Worm (Caenorhabditis elegans) whole organism, mixed stage, embryonic: Measurements from ENCODE around the gene gst-36.

Experiments
- M03D4.4 ChIP-seq: sonication (generic microtip); optimal IDR thresholded peaks from 2 replicates; lab custom pipeline; 2017; ENCODE audit warnings: mild to moderate bottlenecking, missing genetic modification characterization, missing compliant biosample characterization
- bed-3 ChIP-seq: fragments of 200-800 bp; sonication (Bioruptor generic); optimal IDR thresholded peaks from 3 replicates; lab custom pipeline; 2018; ENCODE audit warnings: mild to moderate bottlenecking, missing genetic modification characterization, moderate library complexity, missing compliant biosample characterization
- blmp-1 ChIP-seq: fragments of 150-350 bp; optimal IDR thresholded peaks from 2 replicates; lab custom pipeline; 2014; ENCODE audit warnings: missing biosample characterization, missing genetic modification characterization
- ceh-39 ChIP-seq: fragments of 150-350 bp; optimal IDR thresholded peaks from 2 replicates; lab custom pipeline; 2014; ENCODE audit warnings: missing biosample characterization, missing genetic modification characterization
- ceh-43 ChIP-seq: fragments of 200-800 bp; sonication (Bioruptor generic); optimal IDR thresholded peaks from 2 replicates; lab custom pipeline; 2018; ENCODE audit warnings: mild to moderate bottlenecking, missing genetic modification characterization, moderate library complexity, missing compliant biosample characterization
- ceh-83 ChIP-seq: fragments of 200-800 bp; sonication (Bioruptor generic); optimal IDR thresholded peaks from 2 replicates; lab custom pipeline; 2018; ENCODE audit warnings: mild to moderate bottlenecking, missing genetic modification characterization, missing compliant biosample characterization
- ces-1 ChIP-seq: fragments of 150-350 bp; optimal IDR thresholded peaks from 2 replicates; lab custom pipeline; 2014; ENCODE audit warnings: missing biosample characterization, missing genetic modification reagents, missing genetic modification characterization
- cnd-1 ChIP-seq: fragments of 200-800 bp; sonication (Bioruptor generic); optimal IDR thresholded peaks from 2 replicates; lab custom pipeline; 2018; ENCODE audit warnings: mild to moderate bottlenecking, missing genetic modification characterization, missing compliant biosample characterization
- elt-1 ChIP-seq: sonication (generic microtip); optimal IDR thresholded peaks from 2 replicates; lab custom pipeline; 2017; ENCODE audit warnings: missing genetic modification characterization, mild to moderate bottlenecking, missing compliant biosample characterization, antibody characterized with exemption, moderate library complexity, borderline replicate concordance; ENCODE audit not compliant: insufficient read depth
- elt-3 ChIP-seq: fragments of 150-350 bp; optimal IDR thresholded peaks from 2 replicates; lab custom pipeline; 2014; ENCODE audit warnings: missing biosample characterization, missing genetic modification characterization
- flh-1 ChIP-seq: fragments of 200-800 bp; sonication (Bioruptor generic); optimal IDR thresholded peaks from 2 replicates; lab custom pipeline; 2018; ENCODE audit warnings: mild to moderate bottlenecking, missing genetic modification characterization, moderate library complexity, missing compliant biosample characterization
- ham-2 ChIP-seq: fragments of 200-800 bp; sonication (Bioruptor generic); optimal IDR thresholded peaks from 2 replicates; lab custom pipeline; 2018; ENCODE audit warnings: mild to moderate bottlenecking, missing genetic modification characterization, missing compliant biosample characterization
- hlh-1 ChIP-seq: fragments of 150-350 bp; optimal IDR thresholded peaks from 2 replicates; lab custom pipeline; 2014; ENCODE audit warnings: missing biosample characterization, missing genetic modification reagents, missing genetic modification characterization
- lin-13 ChIP-seq: fragments of 150-350 bp; optimal IDR thresholded peaks from 2 replicates; lab custom pipeline; 2014; ENCODE audit warnings: missing biosample characterization, missing genetic modification characterization
- lin-32 ChIP-seq: fragments of 200-800 bp; sonication (Bioruptor generic); optimal IDR thresholded peaks from 2 replicates; lab custom pipeline; 2018; ENCODE audit warnings: mild to moderate bottlenecking, missing genetic modification characterization, missing compliant biosample characterization
- lsy-2 ChIP-seq: fragments of 150-350 bp; optimal IDR thresholded peaks from 2 replicates; lab custom pipeline; 2014; ENCODE audit warnings: missing biosample characterization, missing genetic modification characterization
- mab-5 ChIP-seq: fragments of 150-350 bp; optimal IDR thresholded peaks from 2 replicates; lab custom pipeline; 2014; ENCODE audit warnings: missing biosample characterization, missing genetic modification characterization
- mep-1 ChIP-seq: fragments of 150-350 bp; optimal IDR thresholded peaks from 2 replicates; lab custom pipeline; 2017; ENCODE audit warnings: missing biosample characterization, missing genetic modification reagents, missing genetic modification characterization, inconsistent platforms
- mls-2 ChIP-seq: sonication (generic microtip); optimal IDR thresholded peaks from 2 replicates; lab custom pipeline; 2016; ENCODE audit warnings: mild to moderate bottlenecking, missing genetic modification characterization, moderate library complexity, missing compliant biosample characterization
- nhr-12 ChIP-seq: fragments of 150-350 bp; optimal IDR thresholded peaks from 2 replicates; lab custom pipeline; 2014; ENCODE audit warnings: missing biosample characterization, missing genetic modification characterization
- nhr-2 ChIP-seq: fragments of 150-350 bp; optimal IDR thresholded peaks from 2 replicates; lab custom pipeline; 2014; ENCODE audit warnings: missing biosample characterization, missing genetic modification characterization
- nhr-237 ChIP-seq: fragments of 150-350 bp; optimal IDR thresholded peaks from 2 replicates; lab custom pipeline; 2014; ENCODE audit warnings: missing biosample characterization, missing genetic modification characterization
- nhr-28 ChIP-seq: fragments of 150-350 bp; optimal IDR thresholded peaks from 2 replicates; lab custom pipeline; 2014; ENCODE audit warnings: missing biosample characterization, missing genetic modification characterization
- nhr-76 ChIP-seq: sonication (generic microtip); optimal IDR thresholded peaks from 2 replicates; lab custom pipeline; 2017; ENCODE audit warnings: missing biosample characterization, missing genetic modification characterization
- sem-2 ChIP-seq: fragments of 200-800 bp; sonication (Bioruptor generic); optimal IDR thresholded peaks from 2 replicates; lab custom pipeline; 2018; ENCODE audit warnings: mild to moderate bottlenecking, missing genetic modification characterization, missing compliant biosample characterization
- snpc-4 ChIP-seq: fragments of 150-350 bp; optimal IDR thresholded peaks from 2 replicates; lab custom pipeline; 2014; ENCODE audit warnings: missing biosample characterization, missing genetic modification characterization
- sptf-1 ChIP-seq: sonication (generic microtip); optimal IDR thresholded peaks from 2 replicates; lab custom pipeline; 2017; ENCODE audit warnings: mild to moderate bottlenecking, missing genetic modification characterization, moderate library complexity, missing compliant biosample characterization
- tbx-8 ChIP-seq: fragments of 200-800 bp; sonication (Bioruptor generic); optimal IDR thresholded peaks from 2 replicates; lab custom pipeline; 2018; ENCODE audit warnings: mild to moderate bottlenecking, missing genetic modification characterization, moderate library complexity, missing compliant biosample characterization
- unc-120 ChIP-seq: sonication (generic microtip); optimal IDR thresholded peaks from 2 replicates; lab custom pipeline; 2017; ENCODE audit warnings: missing genetic modification characterization, missing compliant biosample characterization; ENCODE audit not compliant: poor library complexity, severe bottlenecking
- unc-39 ChIP-seq: fragments of 150-350 bp; optimal IDR thresholded peaks from 2 replicates; lab custom pipeline; 2014; ENCODE audit warnings: missing biosample characterization, missing genetic modification characterization
- unc-62 ChIP-seq: fragments of 150-350 bp; optimal IDR thresholded peaks from 2 replicates; lab custom pipeline; 2014; ENCODE audit warnings: missing biosample characterization, missing genetic modification reagents, missing genetic modification characterization
- zip-8 ChIP-seq: fragments of 150-350 bp; optimal IDR thresholded peaks from 2 replicates; lab custom pipeline; 2014; ENCODE audit warnings: missing biosample characterization, missing genetic modification characterization
- ztf-11 ChIP-seq: fragments of 150-350 bp; optimal IDR thresholded peaks from 2 replicates; lab custom pipeline; 2014; ENCODE audit warnings: missing biosample characterization, missing genetic modification characterization

The gst-36 gene

ce11 chrX:9883837-9884324 is 21.1 kb upstream of the gst-36 start, which contains the start of gene mrp-4:
TSS of gene mrp-4 (plus strand) at chrX:9884274.
- TF ChIP-seq ceh-43 (GFP tag; lab: Kevin White, UChicago), result no peak
- TF ChIP-seq lin-32, result no peak
- no peak for TF ChIP-seq snpc-4 (tag; lab: Kevin White, UChicago)
- no peak for TF ChIP-seq lsy-2 (tag; lab: Kevin White, UChicago)
- TF ChIP-seq nhr-28 (tag; lab: Kevin White, UChicago), result no peak
- TF ChIP-seq mab-5 (tag; lab: Kevin White, UChicago), result no peak
- TF ChIP-seq ham-2 (GFP tag; lab: Kevin White, UChicago), result no peak
- no peak for TF ChIP-seq elt-3 (tag; lab: Kevin White, UChicago)
- TF ChIP-seq bed-3 (GFP tag; lab: Kevin White, UChicago), result no peak
- TF ChIP-seq sem-2 (GFP tag; lab: Kevin White, UChicago), result no peak

- no peak for TF ChIP-seq mab-5 (tag; lab: Kevin White, UChicago)
- no peak for TF ChIP-seq lsy-2 (tag; lab: Kevin White, UChicago)
- TF ChIP-seq lin-13 (tag; lab: Kevin White, UChicago), result no peak
- TF ChIP-seq nhr-28 (tag; lab: Kevin White, UChicago), result no peak
- TF ChIP-seq elt-3 (tag; lab: Kevin White, UChicago), result no peak
- TF ChIP-seq cnd-1 (tag; lab: Kevin White, UChicago), result no peak
- no peak for TF ChIP-seq flh-1
- TF ChIP-seq ztf-11, result no peak
Observed at ce11 chrX:9882572-9882971, 19.8 kb upstream of the gst-36 start.

- TF ChIP-seq bed-3 (GFP tag; lab: Kevin White, UChicago), result no peak
- TF ChIP-seq mls-2 (tag; lab: Kevin White, UChicago), result no peak
- TF ChIP-seq M03D4.4 (tag; lab: Kevin White, UChicago), result no peak
- TF ChIP-seq nhr-76 (tag; lab: Kevin White, UChicago), result no peak
- TF ChIP-seq nhr-2 (tag; lab: Kevin White, UChicago), result no peak
- no peak for TF ChIP-seq unc-62 (GFP tag; lab: Kevin White, UChicago)
- TF ChIP-seq ces-1 (GFP tag; lab: Kevin White, UChicago), result no peak
- no peak for TF ChIP-seq ceh-39 (tag; lab: Kevin White, UChicago)
- no peak for TF ChIP-seq hlh-1
Observed at ce11 chrX:9882112-9882511, 19.4 kb upstream of the gst-36 start, which contains the start of gene glo-1. TSS of gene glo-1 (minus strand) at chrX:9882212.

- TF ChIP-seq snpc-4 (tag; lab: Kevin White, UChicago) (no peak), ceh-83 (GFP tag; lab: Kevin White, UChicago) (no peak), ceh-39 (tag; lab: Kevin White, UChicago) (no peak), unc-120 (tag; lab: Kevin White, UChicago) (no peak), unc-39 (tag; lab: Kevin White, UChicago) (no peak), tbx-8 (no peak), nhr-28 (tag; lab: Kevin White, UChicago) (no peak), nhr-237 (tag; lab: Kevin White, UChicago) (no peak), flh-1 (no peak), M03D4.4 (tag; lab: Kevin White, UChicago) (no peak)
Observed at ce11 chrX:9877117-9877516, 14.4 kb upstream of the gst-36 start, which contains the start of gene R07B1.9. TSS of gene R07B1.9 (plus strand) at chrX:9877417.

ce11 chrX:9872554-9872953 is 9.8 kb upstream of the gst-36 start, which contains the start of gene R07B1.8:
TSS of gene R07B1.8 (minus strand) at chrX:9872654.
- TF ChIP-seq ham-2 (GFP tag; lab: Kevin White, UChicago) (no peak), sptf-1 (tag; lab: Kevin White, UChicago) (no peak), mls-2 (tag; lab: Kevin White, UChicago) (no peak), nhr-237 (tag; lab: Kevin White, UChicago) (no peak)

- TF ChIP-seq tbx-8, result no peak
- TF ChIP-seq sptf-1 (tag; lab: Kevin White, UChicago), result no peak
- no peak for TF ChIP-seq lsy-2 (tag; lab: Kevin White, UChicago)
- TF ChIP-seq bed-3 (GFP tag; lab: Kevin White, UChicago), result no peak
- TF ChIP-seq elt-1 (tag; lab: Kevin White, UChicago), result no peak
- no peak for TF ChIP-seq ztf-11
- no peak for TF ChIP-seq mep-1
- no peak for TF ChIP-seq nhr-2 (tag; lab: Kevin White, UChicago)
- no peak for TF ChIP-seq lin-32
- no peak for TF ChIP-seq ham-2 (GFP tag; lab: Kevin White, UChicago)
- no peak for TF ChIP-seq sem-2 (GFP tag; lab: Kevin White, UChicago)
- TF ChIP-seq zip-8 (tag; lab: Kevin White, UChicago), result no peak
- no peak for TF ChIP-seq lin-13 (tag; lab: Kevin White, UChicago)
- TF ChIP-seq nhr-12 (tag; lab: Kevin White, UChicago), result no peak
- TF ChIP-seq elt-3 (tag; lab: Kevin White, UChicago), result no peak
- no peak for TF ChIP-seq blmp-1 (tag; lab: Kevin White, UChicago)
Observed at ce11 chrX:9869522-9869921, 6.8 kb upstream of the gst-36 start, which contains the start of gene R07B1.13. TSS of gene R07B1.13 (plus strand) at chrX:9869822.
